ENCODE assay signal across 4 fruit fly cellular contexts in genomic region chr3R:30461608-30462243, dm6.
TF ChIP-seq lines count a peak whose summit lies in the region.

No protein-coding gene starts in this region.

- no peak for TF ChIP-seq CTCF in whole organism, embryonic (GFP tag; optimal IDR thresholded peaks at IDR 0.05; lab: Kevin White, UChicago)

TF ChIP-seq in whole organism, embryonic, 481 proteins besides CTCF, POLR2A, EP300 and RAD21 (continues in another document):
- TF ChIP-seq PHDP (tag; optimal IDR thresholded peaks at IDR 0.05; lab: Kevin White, UChicago) (peak; percentile 29), Hr51 (GFP tag; optimal IDR thresholded peaks at IDR 0.05; lab: Kevin White, UChicago) (peak in 1 of 2 experiments; percentile 59), CG2712 (tag; optimal IDR thresholded peaks at IDR 0.05; lab: Kevin White, UChicago) (peak; percentile 39), CG3281 (GFP tag; optimal IDR thresholded peaks at IDR 0.05; lab: Kevin White, UChicago) (peak; percentile 16), gcm (GFP tag; optimal IDR thresholded peaks at IDR 0.05; lab: Kevin White, UChicago) (peak; percentile 15), YL-1 (GFP tag; optimal IDR thresholded peaks at IDR 0.05; lab: Kevin White, UChicago) (no peak), CG3163 (GFP tag; optimal IDR thresholded peaks at IDR 0.05; lab: Kevin White, UChicago) (no peak), CG17802 (tag; optimal IDR thresholded peaks at IDR 0.05; lab: Kevin White, UChicago) (no peak), Drgx (GFP tag; IDR thresholded peaks at IDR 0.05; lab: Robert Waterston, UW) (peak; percentile 51; the same call in 1 of the 2 replicates), CG6765 (GFP tag; optimal IDR thresholded peaks at IDR 0.05; lab: Kevin White, UChicago) (no peak), stc (GFP tag; IDR thresholded peaks at IDR 0.05; lab: Robert Waterston, UW) (0 out of 2 replicates have a peak, but pooled peaks have one; percentile 8), mirr (GFP tag; optimal IDR thresholded peaks at IDR 0.05; lab: Kevin White, UChicago) (no peak), pita (GFP tag; optimal IDR thresholded peaks at IDR 0.05; lab: Kevin White, UChicago) (no peak), CG17328 (GFP tag; IDR thresholded peaks at IDR 0.05; lab: Robert Waterston, UW) (0 out of 2 replicates have a peak, but pooled peaks have one; percentile 32), CG15269 (tag; optimal IDR thresholded peaks at IDR 0.05; lab: Kevin White, UChicago) (peak; percentile 56), Rfx (GFP tag; IDR thresholded peaks at IDR 0.05; lab: Robert Waterston, UW) (peak; percentile 46; the same call in 1 of the 2 replicates), CG14050 (GFP tag; IDR thresholded peaks at IDR 0.05; lab: Robert Waterston, UW) (peak; percentile 18; the same call in 1 of the 3 replicates), Elba2 (GFP tag; optimal IDR thresholded peaks at IDR 0.05; lab: Kevin White, UChicago) (no peak), CG8944 (GFP tag; optimal IDR thresholded peaks at IDR 0.05; lab: Kevin White, UChicago) (no peak), E2f2 (GFP tag; IDR thresholded peaks at IDR 0.05; lab: Robert Waterston, UW) (no peak), rib (GFP tag; IDR thresholded peaks at IDR 0.05; lab: Robert Waterston, UW) (no peak), Sry-β (GFP tag; optimal IDR thresholded peaks at IDR 0.05; lab: Kevin White, UChicago) (no peak)

TF ChIP-seq in whole organism, prepupa, 60 proteins besides CTCF, POLR2A, EP300 and RAD21 (continues in another document):
- TF ChIP-seq fd59A (GFP tag; optimal IDR thresholded peaks at IDR 0.05; lab: Kevin White, UChicago) (peak; percentile 16), CG11762 (GFP tag; optimal IDR thresholded peaks at IDR 0.05; lab: Kevin White, UChicago; ENCODE audit: insufficient read depth) (peak; percentile 43), dsx (GFP tag; optimal IDR thresholded peaks at IDR 0.05; lab: Kevin White, UChicago; ENCODE audit: poor library complexity, severe bottlenecking) (peak; percentile 52), Sox102F (GFP tag; optimal IDR thresholded peaks at IDR 0.05; lab: Kevin White, UChicago) (peak; percentile 45), CG10631 (GFP tag; optimal IDR thresholded peaks at IDR 0.05; lab: Kevin White, UChicago) (peak; percentile 62), CG7368 (GFP tag; optimal IDR thresholded peaks at IDR 0.05; lab: Kevin White, UChicago) (peak; percentile 24), net (GFP tag; optimal IDR thresholded peaks at IDR 0.05; lab: Kevin White, UChicago) (peak; percentile 36), fd85E (GFP tag; optimal IDR thresholded peaks at IDR 0.05; lab: Kevin White, UChicago) (peak; percentile 26), vri (GFP tag; optimal IDR thresholded peaks at IDR 0.05; lab: Kevin White, UChicago) (peak; percentile 7), CG16779 (tag; optimal IDR thresholded peaks at IDR 0.05; lab: Kevin White, UChicago) (peak; percentile 18), Sox15 (GFP tag; optimal IDR thresholded peaks at IDR 0.05; lab: Kevin White, UChicago) (peak; percentile 22), eg (GFP tag; IDR thresholded peaks at IDR 0.05; lab: Robert Waterston, UW) (peak; percentile 71), CG6163 (GFP tag; IDR thresholded peaks at IDR 0.05; lab: Robert Waterston, UW) (peak; percentile 71), CG9139 (GFP tag; optimal IDR thresholded peaks at IDR 0.05; lab: Kevin White, UChicago) (peak; percentile 25), Hr38 (GFP tag; optimal IDR thresholded peaks at IDR 0.05; lab: Kevin White, UChicago) (no peak), CG34406 (GFP tag; optimal IDR thresholded peaks at IDR 0.05; lab: Kevin White, UChicago) (peak; percentile 57), CG11902 (GFP tag; optimal IDR thresholded peaks at IDR 0.05; lab: Kevin White, UChicago) (peak; percentile 24), Hr39 (GFP tag; optimal IDR thresholded peaks at IDR 0.05; lab: Kevin White, UChicago) (peak; percentile 27), topi (GFP tag; optimal IDR thresholded peaks at IDR 0.05; lab: Kevin White, UChicago) (peak; percentile 55), Ets21C (GFP tag; optimal IDR thresholded peaks at IDR 0.05; lab: Kevin White, UChicago) (no peak), CG8319 (GFP tag; optimal IDR thresholded peaks at IDR 0.05; lab: Kevin White, UChicago) (peak; percentile 45), cyc (GFP tag; optimal IDR thresholded peaks at IDR 0.05; lab: Kevin White, UChicago) (peak; percentile 6), CG32006 (GFP tag; optimal IDR thresholded peaks at IDR 0.05; lab: Kevin White, UChicago) (peak; percentile 71)

TF ChIP-seq in whole organism, pupa, 21 proteins besides CTCF, POLR2A, EP300 and RAD21:
- TF ChIP-seq CG8301 (tag; optimal IDR thresholded peaks at IDR 0.05; lab: Kevin White, UChicago) (peak; percentile 63), rn (GFP tag; IDR thresholded peaks at IDR 0.05; lab: Robert Waterston, UW) (no peak), Ets98B (GFP tag; IDR thresholded peaks at IDR 0.05; lab: Robert Waterston, UW) (peak; percentile 56; the same call in 1 of the 2 replicates), EcR (GFP tag; optimal IDR thresholded peaks at IDR 0.05; lab: Kevin White, UChicago) (peak; percentile 58), Pif1B (GFP tag; optimal IDR thresholded peaks at IDR 0.05; lab: Kevin White, UChicago) (peak; percentile 48), CG12605 (GFP tag; IDR thresholded peaks at IDR 0.05; lab: Robert Waterston, UW) (peak; percentile 65), fd96Ca (GFP tag; IDR thresholded peaks at IDR 0.05; lab: Robert Waterston, UW) (no peak), D1 (tag; optimal IDR thresholded peaks at IDR 0.05; lab: Kevin White, UChicago) (no peak), CG15710 (tag; optimal IDR thresholded peaks at IDR 0.05; lab: Kevin White, UChicago) (peak; percentile 67), Snoo (tag; optimal IDR thresholded peaks at IDR 0.05; lab: Kevin White, UChicago) (peak; percentile 36), gl (tag; optimal IDR thresholded peaks at IDR 0.05; lab: Kevin White, UChicago) (no peak), CG32121 (GFP tag; IDR thresholded peaks at IDR 0.05; lab: Robert Waterston, UW) (peak; percentile 63), CG8159 (tag; optimal IDR thresholded peaks at IDR 0.05; lab: Kevin White, UChicago) (peak; percentile 66), CG14655 (GFP tag; optimal IDR thresholded peaks at IDR 0.05; lab: Kevin White, UChicago) (no peak), CG17806 (tag; optimal IDR thresholded peaks at IDR 0.05; lab: Kevin White, UChicago) (peak; percentile 58), CG4496 (GFP tag; IDR thresholded peaks at IDR 0.05; lab: Robert Waterston, UW) (peak; percentile 41; the same call in 2 of the 3 replicates), CG10348 (GFP tag; IDR thresholded peaks at IDR 0.05; lab: Robert Waterston, UW) (no peak), CG9948 (tag; optimal IDR thresholded peaks at IDR 0.05; lab: Kevin White, UChicago) (peak; percentile 55), Pif1A (GFP tag; optimal IDR thresholded peaks at IDR 0.05; lab: Kevin White, UChicago) (no peak), CG34367 (tag; optimal IDR thresholded peaks at IDR 0.05; lab: Kevin White, UChicago) (peak; percentile 58), CG13204 (GFP tag; optimal IDR thresholded peaks at IDR 0.05; lab: Kevin White, UChicago) (peak; percentile 59)
TF ChIP-seq in whole organism, pupa: peak in this region for 14.

TF ChIP-seq in whole organism, wandering third instar larva, 38 proteins besides CTCF, POLR2A, EP300 and RAD21:
- TF ChIP-seq h (GFP tag; optimal IDR thresholded peaks at IDR 0.05; lab: Kevin White, UChicago) (peak; percentile 56), woc (GFP tag; optimal IDR thresholded peaks at IDR 0.05; lab: Kevin White, UChicago) (peak; percentile 36), HLH106 (tag; optimal IDR thresholded peaks at IDR 0.05; lab: Kevin White, UChicago) (peak; percentile 12), Hnf4 (GFP tag; optimal IDR thresholded peaks at IDR 0.05; lab: Kevin White, UChicago) (no peak), ey (GFP tag; optimal IDR thresholded peaks at IDR 0.05; lab: Kevin White, UChicago) (peak; percentile 13), CG32264 (GFP tag; optimal IDR thresholded peaks at IDR 0.05; lab: Kevin White, UChicago) (no peak), fru (GFP tag; optimal IDR thresholded peaks at IDR 0.05; lab: Kevin White, UChicago) (peak; percentile 7), foxo (GFP tag; optimal IDR thresholded peaks at IDR 0.05; lab: Kevin White, UChicago) (peak in 1 of 2 experiments; percentile 42), Sp1 (GFP tag; optimal IDR thresholded peaks at IDR 0.05; lab: Kevin White, UChicago) (peak; percentile 46), br (GFP tag; optimal IDR thresholded peaks at IDR 0.05; lab: Kevin White, UChicago) (peak; percentile 2), rgr (GFP tag; optimal IDR thresholded peaks at IDR 0.05; lab: Kevin White, UChicago) (peak; percentile 29)

Comparison
In these comparisons a context has a peak if more than half of its experiments do, and no peak if none do; other contexts are left out.
1. Of the 7 proteins assayed by ChIP-seq in both whole organism, embryonic and whole organism, prepupa: peak only in whole organism, embryonic: Blimp-1; only in whole organism, prepupa: CG16779, CG6854, Hr39 and Lpt; in both: Sox102F; in neither: 1.